Fruit fly (Drosophila melanogaster) whole organism, larva: ENCODE measurements around the gene CG15879.

Experiments used
- noc ChIP-seq: fragments of 200-800 bp; sonication (Bioruptor generic); optimal IDR thresholded peaks from 3 replicates; lab custom pipeline; 2019; ENCODE audit warnings: missing biosample characterization, mild to moderate bottlenecking, missing genetic modification characterization, moderate library complexity

The CG15879 gene

dm6 chr3L:2168954-2169353 lies at the start of gene CG15879:
TSS of gene CG15879 (minus strand) at chr3L:2169108.
- no peak for TF ChIP-seq noc (tag; lab: Kevin White, UChicago)

dm6 chr3L:2212403-2212802 lies 43.5 kb upstream of the CG15879 start, which contains the start of gene CG15878:
TSS of gene CG15878 (minus strand) at chr3L:2212503.
- TF ChIP-seq noc (tag; lab: Kevin White, UChicago), result no peak

dm6 chr3L:2196713-2197112 lies 27.8 kb upstream of the CG15879 start, which contains the start of gene CG8960:
TSS of gene CG8960 (plus strand) at chr3L:2197013.
- TF ChIP-seq noc (tag; lab: Kevin White, UChicago), result no peak

- peak; percentile 60 for TF ChIP-seq noc (tag; lab: Kevin White, UChicago)
Measured at dm6 chr3L:2191994-2192450, 23.1 kb upstream of the CG15879 start, which contains the start of gene CG5707. TSS of gene CG5707 (minus strand) at chr3L:2192221.

- TF ChIP-seq noc (tag; lab: Kevin White, UChicago), result no peak
Measured at dm6 chr3L:2191512-2191911, 22.6 kb upstream of the CG15879 start.

dm6 chr3L:2185630-2186029 lies 16.7 kb upstream of the CG15879 start, which contains the start of gene CG13810:
TSS of gene CG13810 (plus strand) at chr3L:2185930.
- TF ChIP-seq noc (tag; lab: Kevin White, UChicago), result no peak

- TF ChIP-seq noc (tag; lab: Kevin White, UChicago), result no peak
Measured at dm6 chr3L:2174232-2174631, 5.3 kb upstream of the CG15879 start, which contains the start of gene CG15820. TSS of gene CG15820 (minus strand) at chr3L:2174332.

- no peak for TF ChIP-seq noc (tag; lab: Kevin White, UChicago)
Measured at dm6 chr3L:2170885-2171526, 2.1 kb upstream of the CG15879 start, which contains the start of gene CG5704. TSS of gene CG5704 (minus strand) at chr3L:2170971.

- TF ChIP-seq noc (tag; lab: Kevin White, UChicago), result no peak
Measured at dm6 chr3L:2166776-2167175, 2.1 kb downstream of the CG15879 start.

dm6 chr3L:2164805-2165204 lies 4.1 kb downstream of the CG15879 start:
- no peak for TF ChIP-seq noc (tag; lab: Kevin White, UChicago)

- no peak for TF ChIP-seq noc (tag; lab: Kevin White, UChicago)
Measured at dm6 chr3L:2164031-2164537, 4.8 kb downstream of the CG15879 start.

- TF ChIP-seq noc (tag; lab: Kevin White, UChicago), result no peak
Measured at dm6 chr3L:2163608-2164007, 5.3 kb downstream of the CG15879 start, which contains the start of gene CG15822. TSS of gene CG15822 (minus strand) at chr3L:2163863.

- no peak for TF ChIP-seq noc (tag; lab: Kevin White, UChicago)
Measured at dm6 chr3L:2162623-2163022, 6.3 kb downstream of the CG15879 start.

dm6 chr3L:2162019-2162418 lies 6.9 kb downstream of the CG15879 start:
- TF ChIP-seq noc (tag; lab: Kevin White, UChicago), result no peak

- TF ChIP-seq noc (tag; lab: Kevin White, UChicago), result no peak
Measured at dm6 chr3L:2159817-2160216, 9.1 kb downstream of the CG15879 start.

- TF ChIP-seq noc (tag; lab: Kevin White, UChicago), result no peak
Measured at dm6 chr3L:2158689-2159310, 10.1 kb downstream of the CG15879 start.
